Worm (Caenorhabditis elegans): ENCODE results near the gene F08F1.3.

Gene F08F1.3

DNA sequence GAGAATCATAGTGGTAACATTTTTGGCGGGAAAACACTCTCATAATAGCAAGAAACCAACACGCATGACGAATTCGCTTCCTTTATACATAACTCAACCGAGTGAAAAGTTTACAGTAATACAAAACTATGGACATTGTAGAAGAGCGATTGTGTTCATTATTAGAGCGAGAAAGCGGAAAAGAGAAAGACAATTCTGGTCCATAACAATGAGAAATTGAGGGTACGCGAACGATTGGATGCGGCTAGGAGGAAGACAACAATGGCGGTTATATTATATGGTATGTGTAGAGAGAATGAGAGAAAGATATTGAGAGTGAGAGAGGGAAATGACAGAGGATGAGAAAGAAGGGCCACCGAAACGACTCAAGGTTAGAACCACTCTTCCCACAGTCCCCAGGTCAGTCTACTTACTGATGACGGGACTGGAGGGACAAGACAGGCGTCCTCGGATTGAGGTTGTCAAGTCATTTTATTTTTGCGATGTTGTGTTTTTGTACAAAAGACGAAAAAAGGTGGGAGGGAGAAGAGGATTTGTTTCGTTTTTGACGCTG is 2.4 kb upstream of the F08F1.3 start:
- TF ChIP-seq ceh-31 (tag; optimal IDR thresholded peaks at IDR 0.05), result peak; percentile 64
- no peak for TF ChIP-seq unc-86 (tag; optimal IDR thresholded peaks at IDR 0.05)
- peak; percentile 32 for TF ChIP-seq nfya-1 (tag; optimal IDR thresholded peaks at IDR 0.05)
- TF ChIP-seq ztf-16 (tag; optimal IDR thresholded peaks at IDR 0.05), result no peak
- no peak for TF ChIP-seq rnt-1 (tag; optimal IDR thresholded peaks at IDR 0.05)
- no peak for TF ChIP-seq pqm-1 (tag; optimal IDR thresholded peaks at IDR 0.05)
- TF ChIP-seq ceh-34 (tag; optimal IDR thresholded peaks at IDR 0.05), result no peak
- TF ChIP-seq hlh-30 (tag; optimal IDR thresholded peaks at IDR 0.05; ENCODE audit: insufficient read depth), result no peak
- TF ChIP-seq zip-5 (tag; optimal IDR thresholded peaks at IDR 0.05), result no peak
- TF ChIP-seq ceh-48 (tag; optimal IDR thresholded peaks at IDR 0.05), result no peak
- no peak for TF ChIP-seq sox-4 (tag; optimal IDR thresholded peaks at IDR 0.05)
- no peak for TF ChIP-seq npax-4 (tag; optimal IDR thresholded peaks at IDR 0.05)
- peak; percentile 88 for TF ChIP-seq sox-2 (GFP tag; IDR thresholded peaks at IDR 0.05)
- peak; percentile 5 for TF ChIP-seq ceh-2 (tag; optimal IDR thresholded peaks at IDR 0.05)

DNA sequence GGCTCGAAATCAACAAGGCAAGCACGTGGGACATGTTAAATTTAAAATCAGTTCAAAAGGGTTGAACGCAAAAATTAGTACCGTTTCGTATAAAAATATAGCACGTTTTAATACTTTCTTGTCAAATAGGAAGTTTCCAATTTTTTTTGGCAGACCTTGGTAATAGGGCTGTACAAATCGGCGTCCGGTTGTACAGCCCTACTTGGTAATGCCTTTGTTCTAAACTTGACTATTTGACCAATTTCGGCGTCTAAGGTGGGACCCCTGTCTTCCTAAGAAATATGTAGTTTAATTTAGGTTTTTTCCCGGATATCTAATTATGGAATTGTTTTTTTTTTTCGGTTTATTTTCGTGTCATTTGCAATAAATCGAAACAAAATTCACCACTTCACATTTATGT is 865 bp downstream of the F08F1.3 start:
- TF ChIP-seq lim-6 (tag; optimal IDR thresholded peaks at IDR 0.05) (no peak), K09A11.1 (tag; optimal IDR thresholded peaks at IDR 0.05; ENCODE audit: insufficient read depth) (no peak), pqm-1 (tag; optimal IDR thresholded peaks at IDR 0.05) (no peak), ets-4 (tag; optimal IDR thresholded peaks at IDR 0.05) (no peak), unc-3 (GFP tag; conservative IDR thresholded peaks at IDR 0.05) (no peak), unc-3 (tag; optimal IDR thresholded peaks at IDR 0.05) (no peak), pag-3 (tag; optimal IDR thresholded peaks at IDR 0.05; ENCODE audit: borderline replicate concordance) (no peak), C38D4.7 (GFP tag; optimal IDR thresholded peaks at IDR 0.05) (no peak), hlh-13 (GFP tag; optimal IDR thresholded peaks at IDR 0.05) (no peak), mec-3 (tag; optimal IDR thresholded peaks at IDR 0.05; ENCODE audit: borderline replicate concordance) (no peak)

DNA sequence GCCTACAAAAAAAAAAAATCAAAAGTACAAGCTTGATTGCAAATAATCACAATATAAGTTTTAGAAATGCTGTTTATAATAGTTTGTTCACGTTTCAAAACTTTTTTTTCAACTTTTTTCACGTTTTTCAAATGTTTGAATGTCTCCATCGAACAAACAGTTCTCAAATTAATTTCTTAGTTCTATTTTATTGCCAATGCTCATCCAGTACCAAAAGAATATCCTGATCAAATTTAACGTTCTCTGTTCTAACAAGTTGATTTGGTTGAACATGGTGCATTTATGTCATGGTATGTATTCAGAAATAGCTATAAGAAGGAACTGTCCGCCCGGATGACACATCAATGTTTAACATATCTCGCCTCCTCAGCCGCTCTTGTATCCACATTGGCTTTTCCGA is 3.7 kb downstream of the F08F1.3 start, which contains the start of gene kin-9:
kin-9 (plus strand) TSS at position 301 of the 400 bp plus-strand sequence.
- TF ChIP-seq mec-3 (tag; optimal IDR thresholded peaks at IDR 0.05; ENCODE audit: borderline replicate concordance) (no peak), nhr-11 (tag; optimal IDR thresholded peaks at IDR 0.05) (no peak), lim-6 (tag; optimal IDR thresholded peaks at IDR 0.05) (no peak), sox-2 (GFP tag; IDR thresholded peaks at IDR 0.05) (no peak)

DNA sequence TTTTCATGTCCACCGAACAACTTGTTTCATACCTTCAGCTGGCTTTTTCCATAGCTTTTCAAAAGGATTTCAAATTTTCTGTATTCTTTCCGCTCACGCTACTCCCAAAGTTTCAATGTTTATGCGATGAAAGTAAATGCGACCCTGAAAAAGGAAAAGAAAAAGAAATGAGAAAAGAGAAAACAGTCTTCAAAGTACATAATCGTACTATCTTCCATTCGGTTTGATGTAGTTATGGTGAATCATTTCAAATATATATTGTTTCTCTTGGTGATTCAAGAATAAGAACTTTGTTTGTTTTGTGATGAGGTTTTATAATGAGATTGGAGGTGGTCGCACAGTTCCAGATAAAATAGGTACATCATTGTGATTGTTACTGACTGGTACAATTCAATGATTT is 10.1 kb downstream of the F08F1.3 start:
- TF ChIP-seq ceh-30 (tag; optimal IDR thresholded peaks at IDR 0.05) (no peak), sox-4 (tag; optimal IDR thresholded peaks at IDR 0.05) (no peak), che-1 (tag; optimal IDR thresholded peaks at IDR 0.05) (no peak), ttx-3 (tag; optimal IDR thresholded peaks at IDR 0.05) (no peak), ceh-9 (tag; optimal IDR thresholded peaks at IDR 0.05) (no peak), Y22D7AL.16 (tag; optimal IDR thresholded peaks at IDR 0.05) (no peak), pha-2 (tag; optimal IDR thresholded peaks at IDR 0.05) (no peak), unc-55 (GFP tag; optimal IDR thresholded peaks at IDR 0.05) (no peak), elt-2 (tag; optimal IDR thresholded peaks at IDR 0.05) (no peak), hlh-8 (tag; optimal IDR thresholded peaks at IDR 0.05) (no peak), ceh-18 (tag; optimal IDR thresholded peaks at IDR 0.05) (no peak), unc-86 (tag; optimal IDR thresholded peaks at IDR 0.05) (no peak), eyg-1 (tag; optimal IDR thresholded peaks at IDR 0.05) (no peak), elt-4 (tag; optimal IDR thresholded peaks at IDR 0.05) (no peak), zip-5 (tag; optimal IDR thresholded peaks at IDR 0.05) (no peak), fkh-10 (GFP tag; optimal IDR thresholded peaks at IDR 0.05) (no peak), pqm-1 (tag; optimal IDR thresholded peaks at IDR 0.05) (no peak), hlh-30 (tag; optimal IDR thresholded peaks at IDR 0.05; ENCODE audit: insufficient read depth) (no peak), ceh-48 (tag; optimal IDR thresholded peaks at IDR 0.05) (no peak), dmd-4 (tag; optimal IDR thresholded peaks at IDR 0.05; ENCODE audit: borderline replicate concordance) (no peak)
